Worm (Caenorhabditis elegans) whole organism, L1 larva: ENCODE data around the gene pah-1.
A peak's percentile ranks its signal among the peaks of the same experiment; 100 is the strongest.

Experiments used
- C04F5.9 ChIP-seq: sonication (generic microtip); optimal IDR thresholded peaks from 2 replicates; lab custom pipeline; 2016; ENCODE audit warnings: missing genetic modification characterization, missing compliant biosample characterization
- C16A3.4 ChIP-seq: fragments of 150-350 bp; optimal IDR thresholded peaks from 2 replicates; lab custom pipeline; 2014; ENCODE audit warnings: missing biosample characterization, missing genetic modification characterization
- Y116A8C.19 ChIP-seq: sonication (generic microtip); optimal IDR thresholded peaks from 2 replicates; lab custom pipeline; 2016; ENCODE audit warnings: missing compliant biosample characterization, missing genetic modification characterization, borderline replicate concordance
- aha-1 ChIP-seq: fragments of 150-350 bp; optimal IDR thresholded peaks from 2 replicates; lab custom pipeline; 2014; ENCODE audit warnings: missing biosample characterization, missing genetic modification characterization
- alr-1 ChIP-seq: fragments of 200-800 bp; sonication (Bioruptor generic); optimal IDR thresholded peaks from 2 replicates; lab custom pipeline; 2018; ENCODE audit warnings: borderline replicate concordance, mild to moderate bottlenecking, missing genetic modification characterization, missing compliant biosample characterization
- aly-2 ChIP-seq: fragments of 150-350 bp; optimal IDR thresholded peaks from 2 replicates; lab custom pipeline; 2014; ENCODE audit warnings: missing biosample characterization, missing genetic modification characterization
- ama-1 ChIP-seq: fragments of 150-350 bp; optimal IDR thresholded peaks from 2 replicates; lab custom pipeline; 2014
- blmp-1 ChIP-seq: fragments of 150-350 bp; optimal IDR thresholded peaks from 2 replicates; lab custom pipeline; 2014; ENCODE audit warnings: missing biosample characterization, missing genetic modification characterization
- ceh-63 ChIP-seq: fragments of 200-800 bp; sonication (Bioruptor generic); optimal IDR thresholded peaks from 2 replicates; lab custom pipeline; 2018; ENCODE audit warnings: mild to moderate bottlenecking, missing genetic modification characterization, missing compliant biosample characterization
- ceh-8 ChIP-seq: fragments of 200-800 bp; sonication (Bioruptor generic); optimal IDR thresholded peaks from 2 replicates; lab custom pipeline; 2018; ENCODE audit warnings: mild to moderate bottlenecking, missing genetic modification characterization, moderate library complexity, missing compliant biosample characterization
- ceh-82 ChIP-seq, 3 experiments: fragments of 150-350 bp in 1 of 3; sonication (generic microtip) in 2 of 3; optimal IDR thresholded peaks; 2 replicates each; lab custom pipeline; 2014 to 2017; ENCODE audit warnings: missing biosample characterization in 3 of 3, missing genetic modification characterization in 3 of 3
- ceh-90 ChIP-seq: sonication (generic microtip); optimal IDR thresholded peaks from 2 replicates; lab custom pipeline; 2016; ENCODE audit warnings: missing genetic modification characterization, missing compliant biosample characterization
- ces-1 ChIP-seq: fragments of 150-350 bp; optimal IDR thresholded peaks from 2 replicates; lab custom pipeline; 2014; ENCODE audit warnings: missing biosample characterization, missing genetic modification reagents, missing genetic modification characterization
- dsc-1 ChIP-seq: sonication (generic microtip); optimal IDR thresholded peaks from 2 replicates; lab custom pipeline; 2016; ENCODE audit warnings: mild to moderate bottlenecking, missing genetic modification characterization, missing compliant biosample characterization
- efl-3 ChIP-seq: fragments of 200-800 bp; sonication (Bioruptor generic); optimal IDR thresholded peaks from 2 replicates; lab custom pipeline; 2018; ENCODE audit warnings: mild to moderate bottlenecking, missing genetic modification characterization, missing compliant biosample characterization
- egl-27 ChIP-seq, 2 experiments: fragments of 150-350 bp in 1 of 2; sonication (generic microtip); optimal IDR thresholded peaks; 3 replicates each; lab custom pipeline; 2017 to 2018; ENCODE audit warnings: missing biosample characterization in 2 of 2, missing genetic modification characterization in 2 of 2, missing genetic modification reagents in 2 of 2
- elt-2 ChIP-seq: sonication (generic microtip); optimal IDR thresholded peaks from 2 replicates; lab custom pipeline; 2016; ENCODE audit warnings: missing genetic modification characterization, mild to moderate bottlenecking, inconsistent platforms, missing compliant biosample characterization, missing genetic modification reagents
- elt-3 ChIP-seq, 6 experiments: fragments of 150-350 bp in 1 of 6; sonication (generic microtip); optimal IDR thresholded peaks; 2 replicates each; lab custom pipeline; 2017 to 2018; ENCODE audit warnings: missing biosample characterization in 6 of 6, missing genetic modification characterization in 6 of 6, inconsistent platforms in 1 of 6
- ets-5 ChIP-seq: fragments of 200-800 bp; sonication (Bioruptor generic); IDR thresholded peaks from 2 replicates; pipeline ENCODE4 v1.3.6; 2022; ENCODE audit warnings: missing genetic modification characterization, missing compliant biosample characterization
- fkh-8 ChIP-seq: sonication (generic microtip); optimal IDR thresholded peaks from 2 replicates; lab custom pipeline; 2016; ENCODE audit warnings: mild to moderate bottlenecking, missing genetic modification characterization, missing compliant biosample characterization
- grh-1 ChIP-seq: fragments of 200-800 bp; sonication (Bioruptor generic); IDR thresholded peaks from 2 replicates; pipeline ENCODE4 v1.3.6; 2022; ENCODE audit warnings: missing genetic modification reagents, missing genetic modification characterization, missing compliant biosample characterization
- hlh-4 ChIP-seq: sonication (generic microtip); optimal IDR thresholded peaks from 2 replicates; lab custom pipeline; 2016; ENCODE audit warnings: mild to moderate bottlenecking, missing genetic modification characterization, missing compliant biosample characterization
- jun-1 ChIP-seq: fragments of 150-350 bp; optimal IDR thresholded peaks from 2 replicates; lab custom pipeline; 2014; ENCODE audit warnings: missing biosample characterization, missing genetic modification reagents, missing genetic modification characterization
- lin-14 ChIP-seq: fragments of 200-800 bp; sonication (Bioruptor generic); optimal IDR thresholded peaks from 2 replicates; lab custom pipeline; 2018; ENCODE audit warnings: mild to moderate bottlenecking, missing genetic modification characterization, moderate library complexity, missing compliant biosample characterization
- lin-35 ChIP-seq, 2 experiments: fragments of 150-350 bp; optimal IDR thresholded peaks; 2 replicates each; lab custom pipeline; 2014; ENCODE audit warnings: missing biosample characterization in 2 of 2, missing genetic modification characterization in 2 of 2, missing genetic modification reagents in 2 of 2
- lin-39 ChIP-seq: fragments of 150-350 bp; optimal IDR thresholded peaks from 2 replicates; lab custom pipeline; 2014; ENCODE audit warnings: missing biosample characterization, missing genetic modification reagents, missing genetic modification characterization
- lsy-2 ChIP-seq, 2 experiments: fragments of 150-350 bp; optimal IDR thresholded peaks; 2 replicates each; lab custom pipeline; 2014; ENCODE audit warnings: missing biosample characterization in 2 of 2, missing genetic modification characterization in 2 of 2
- mef-2 ChIP-seq: fragments of 150-350 bp; optimal IDR thresholded peaks from 2 replicates; lab custom pipeline; 2014; ENCODE audit warnings: missing biosample characterization, missing genetic modification characterization
- mep-1 ChIP-seq: fragments of 150-350 bp; optimal IDR thresholded peaks from 2 replicates; lab custom pipeline; 2014; ENCODE audit warnings: missing biosample characterization, missing genetic modification characterization
- nhr-12 ChIP-seq: sonication (generic microtip); optimal IDR thresholded peaks from 2 replicates; lab custom pipeline; 2017; ENCODE audit warnings: missing biosample characterization, missing genetic modification characterization
- nhr-19 ChIP-seq: fragments of 200-800 bp; sonication (Bioruptor generic); conservative IDR thresholded peaks from 2 replicates; pipeline ENCODE4 v1.3.6; 2022; ENCODE audit warnings: missing genetic modification characterization, missing compliant biosample characterization
- nhr-20 ChIP-seq: sonication (generic microtip); optimal IDR thresholded peaks from 2 replicates; lab custom pipeline; 2016; ENCODE audit warnings: mild to moderate bottlenecking, missing genetic modification characterization, missing compliant biosample characterization
- nhr-237 ChIP-seq: fragments of 150-350 bp; optimal IDR thresholded peaks from 2 replicates; lab custom pipeline; 2014; ENCODE audit warnings: missing biosample characterization, missing genetic modification characterization
- nhr-28 ChIP-seq: fragments of 150-350 bp; optimal IDR thresholded peaks from 2 replicates; lab custom pipeline; 2014; ENCODE audit warnings: missing biosample characterization, missing genetic modification characterization
- nhr-47 ChIP-seq: sonication (generic microtip); optimal IDR thresholded peaks from 2 replicates; lab custom pipeline; 2016; ENCODE audit warnings: mild to moderate bottlenecking, missing genetic modification characterization, moderate library complexity, missing compliant biosample characterization
- nhr-76 ChIP-seq: sonication (generic microtip); optimal IDR thresholded peaks from 2 replicates; lab custom pipeline; 2017; ENCODE audit warnings: missing biosample characterization, missing genetic modification characterization
- nhr-77 ChIP-seq: fragments of 150-350 bp; optimal IDR thresholded peaks from 2 replicates; lab custom pipeline; 2014; ENCODE audit warnings: missing biosample characterization, missing genetic modification characterization
- nhr-84 ChIP-seq: sonication (generic microtip); optimal IDR thresholded peaks from 2 replicates; lab custom pipeline; 2017; ENCODE audit warnings: missing biosample characterization, missing genetic modification characterization
- nhr-85 ChIP-seq: sonication (generic microtip); peaks from one replicate; lab custom pipeline; 2016; ENCODE audit warnings: missing genetic modification characterization, inconsistent platforms, missing compliant biosample characterization
- nhr-90 ChIP-seq: sonication (generic microtip); optimal IDR thresholded peaks from 2 replicates; lab custom pipeline; 2016; ENCODE audit warnings: mild to moderate bottlenecking, missing genetic modification characterization, missing compliant biosample characterization; ENCODE audit not compliant: poor library complexity
- pag-3 ChIP-seq: sonication (generic microtip); optimal IDR thresholded peaks from 2 replicates; lab custom pipeline; 2017; ENCODE audit warnings: missing genetic modification characterization, mild to moderate bottlenecking, missing compliant biosample characterization, antibody characterized with exemption, borderline replicate concordance; ENCODE audit not compliant: insufficient read depth
- pqm-1 ChIP-seq: sonication (generic microtip); optimal IDR thresholded peaks from 3 replicates; lab custom pipeline; 2017; ENCODE audit warnings: missing biosample characterization, missing genetic modification characterization
- rnt-1 ChIP-seq: sonication (generic microtip); optimal IDR thresholded peaks from 2 replicates; lab custom pipeline; 2016; ENCODE audit warnings: mild to moderate bottlenecking, missing genetic modification characterization, moderate library complexity, missing compliant biosample characterization
- skn-1 ChIP-seq: fragments of 150-350 bp; optimal IDR thresholded peaks from 2 replicates; lab custom pipeline; 2014; ENCODE audit warnings: missing biosample characterization, missing genetic modification characterization
- snpc-4 ChIP-seq: fragments of 150-350 bp; optimal IDR thresholded peaks from 2 replicates; lab custom pipeline; 2014; ENCODE audit warnings: missing biosample characterization, missing genetic modification characterization
- sox-4 ChIP-seq: sonication (generic microtip); optimal IDR thresholded peaks from 2 replicates; lab custom pipeline; 2016; ENCODE audit warnings: missing genetic modification characterization, missing compliant biosample characterization
- tlp-1 ChIP-seq: fragments of 150-350 bp; optimal IDR thresholded peaks from 2 replicates; lab custom pipeline; 2014; ENCODE audit warnings: missing biosample characterization, missing genetic modification characterization
- unc-30 ChIP-seq: sonication (generic microtip); optimal IDR thresholded peaks from 2 replicates; lab custom pipeline; 2017; ENCODE audit warnings: missing biosample characterization, missing genetic modification characterization
- unc-98 ChIP-seq: fragments of 200-800 bp; sonication (Bioruptor generic); IDR thresholded peaks from 2 replicates; pipeline ENCODE4 v1.3.6; 2022; ENCODE audit warnings: missing genetic modification characterization, missing compliant biosample characterization
- vab-15 ChIP-seq: sonication (generic microtip); optimal IDR thresholded peaks from 2 replicates; lab custom pipeline; 2017; ENCODE audit warnings: missing genotype, mild to moderate bottlenecking, missing genetic modification characterization, missing compliant biosample characterization
- zag-1 ChIP-seq: fragments of 150-350 bp; optimal IDR thresholded peaks from 2 replicates; lab custom pipeline; 2014; ENCODE audit warnings: missing biosample characterization, missing genetic modification characterization
- ztf-11 ChIP-seq, 2 experiments: sonication (generic microtip); optimal IDR thresholded peaks; 2 replicates each; lab custom pipeline; 2016 to 2017; ENCODE audit warnings: missing genetic modification characterization in 2 of 2, missing biosample characterization in 1 of 2, missing compliant biosample characterization in 1 of 2
- ztf-4 ChIP-seq: fragments of 150-350 bp; optimal IDR thresholded peaks from 2 replicates; lab custom pipeline; 2014; ENCODE audit warnings: missing biosample characterization, missing genetic modification characterization

Gene pah-1

DNA sequence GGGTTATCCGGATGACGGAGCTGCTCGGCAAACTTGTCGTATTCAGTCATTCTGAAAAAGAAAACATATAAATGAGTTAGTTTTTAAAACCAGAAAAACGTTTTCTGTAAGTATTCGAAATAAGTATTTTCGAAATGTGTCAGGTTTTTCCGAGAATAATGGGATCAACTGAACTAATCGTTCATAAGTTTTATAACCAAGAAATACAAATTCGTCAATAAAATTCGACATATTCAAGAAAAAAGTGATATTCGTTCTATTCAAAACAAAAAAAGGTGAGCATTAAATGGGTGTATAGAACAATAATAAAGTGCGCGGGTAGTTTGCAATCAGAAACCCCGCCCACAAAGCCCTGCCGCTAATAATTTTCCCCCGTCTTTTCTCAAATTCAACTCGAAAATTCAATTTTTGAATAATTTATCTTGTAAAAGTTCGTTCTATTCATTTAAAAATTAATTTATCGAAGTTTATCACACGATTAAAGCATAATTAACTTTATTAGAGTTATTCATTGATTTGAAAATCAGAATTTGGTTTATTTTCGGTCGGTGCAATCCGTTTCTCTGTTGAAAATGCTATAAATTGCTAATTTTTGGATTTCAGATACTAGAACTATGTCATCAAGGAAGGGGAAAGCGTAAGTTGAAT is 50.4 kb downstream of the pah-1 start, which contains the start of the genes cyn-11 and T01B7.5:
TSS of gene cyn-11 (minus strand) at position 51 of the 648 bp plus-strand sequence.
TSS of gene T01B7.5 (plus strand) at position 598 of the 648 bp plus-strand sequence.
- TF ChIP-seq ceh-90 (tag; lab: Kevin White, UChicago) = no peak
- 0 out of 2 replicates have a peak, but pooled peaks have one; percentile 20 for TF ChIP-seq nhr-19
- TF ChIP-seq lin-14 (GFP tag; lab: Kevin White, UChicago) = no peak
- no peak for TF ChIP-seq skn-1
- no peak for TF ChIP-seq snpc-4 (tag; lab: Kevin White, UChicago)
- TF ChIP-seq tlp-1 (tag; lab: Kevin White, UChicago) = no peak
- no peak for TF ChIP-seq nhr-85 (tag; lab: Kevin White, UChicago)
- no peak for TF ChIP-seq grh-1 (GFP tag; lab: Robert Waterston, UW)
- no peak for TF ChIP-seq C04F5.9 (tag; lab: Kevin White, UChicago)
- TF ChIP-seq aha-1 (tag; lab: Kevin White, UChicago) = no peak
- TF ChIP-seq rnt-1 (tag; lab: Kevin White, UChicago) = no peak
- TF ChIP-seq zag-1 (tag; lab: Kevin White, UChicago) = no peak
- TF ChIP-seq dsc-1 = no peak
- TF ChIP-seq lsy-2 (tag; optimal IDR thresholded peaks at IDR 0.05; lab: Kevin White, UChicago) = peak; percentile 27 to 54
- TF ChIP-seq nhr-47 = peak; percentile 4
- TF ChIP-seq elt-3 (tag; optimal IDR thresholded peaks at IDR 0.05; lab: Kevin White, UChicago) = no peak
- peak; percentile 52 for TF ChIP-seq blmp-1 (tag; lab: Kevin White, UChicago)
- TF ChIP-seq ces-1 (GFP tag; lab: Kevin White, UChicago) = no peak
- no peak for TF ChIP-seq unc-98 (GFP tag; lab: Robert Waterston, UW)
- TF ChIP-seq mep-1 = peak; percentile 47
- TF ChIP-seq nhr-84 = no peak
- TF ChIP-seq mef-2 (tag; lab: Kevin White, UChicago) = no peak
- no peak for TF ChIP-seq nhr-28 (tag; lab: Kevin White, UChicago)
- TF ChIP-seq pag-3 (tag; lab: Kevin White, UChicago) = no peak
- TF ChIP-seq unc-30 = no peak
- peak; percentile 9 to 40 for TF ChIP-seq lin-35 (GFP tag; optimal IDR thresholded peaks at IDR 0.05; lab: Kevin White, UChicago)
- no peak for TF ChIP-seq sox-4 (tag; lab: Kevin White, UChicago)
- no peak for TF ChIP-seq elt-2 (tag; lab: Kevin White, UChicago)
- no peak for TF ChIP-seq ztf-11 (tag; optimal IDR thresholded peaks at IDR 0.05; lab: Kevin White, UChicago)
- no peak for TF ChIP-seq nhr-77
- TF ChIP-seq alr-1 = no peak
- TF ChIP-seq ceh-8 (GFP tag; lab: Kevin White, UChicago) = no peak
- TF ChIP-seq vab-15 (tag; lab: Kevin White, UChicago) = no peak
- TF ChIP-seq efl-3 (GFP tag; lab: Kevin White, UChicago) = no peak
- TF ChIP-seq C16A3.4 (tag; lab: Kevin White, UChicago) = peak; percentile 31
- TF ChIP-seq hlh-4 (tag; lab: Kevin White, UChicago) = no peak
- TF ChIP-seq nhr-237 = no peak
- TF ChIP-seq Y116A8C.19 (tag; lab: Kevin White, UChicago) = no peak
- TF ChIP-seq ama-1 (lab: Kevin White, UChicago) = no peak
- TF ChIP-seq ztf-4 = no peak
- no peak for TF ChIP-seq nhr-90 (tag; lab: Kevin White, UChicago)
- TF ChIP-seq pqm-1 = no peak
- no peak for TF ChIP-seq ceh-63 (GFP tag; lab: Kevin White, UChicago)
- TF ChIP-seq nhr-12 (tag; lab: Kevin White, UChicago) = no peak
- TF ChIP-seq ceh-82 (tag; optimal IDR thresholded peaks at IDR 0.05; lab: Kevin White, UChicago) = peak in 1 of 3 experiments; percentile 18
- no peak for TF ChIP-seq lin-39 (tag; lab: Kevin White, UChicago)
- TF ChIP-seq egl-27 (tag; optimal IDR thresholded peaks at IDR 0.05; lab: Kevin White, UChicago) = no peak
- TF ChIP-seq nhr-20 (tag; lab: Kevin White, UChicago) = peak; percentile 33
- no peak for TF ChIP-seq fkh-8
- no peak for TF ChIP-seq jun-1 (tag; lab: Kevin White, UChicago)
- no peak for TF ChIP-seq nhr-76 (tag; lab: Kevin White, UChicago)
- no peak for TF ChIP-seq aly-2 (tag; lab: Kevin White, UChicago)
- no peak for TF ChIP-seq ets-5 (GFP tag; lab: Robert Waterston, UW)
